Worm (Caenorhabditis elegans) whole organism, late embryonic: ENCODE measurements around the gene C49A9.6.

Experiments
- F13H6.1 ChIP-seq: sonication (generic microtip); optimal IDR thresholded peaks from 2 replicates; lab custom pipeline; 2016; ENCODE audit warnings: missing genetic modification characterization, missing compliant biosample characterization
- ceh-9 ChIP-seq: sonication (generic microtip); optimal IDR thresholded peaks from 2 replicates; lab custom pipeline; 2016; ENCODE audit warnings: mild to moderate bottlenecking, missing genetic modification characterization, inconsistent platforms, missing compliant biosample characterization
- hlh-13 ChIP-seq: fragments of 200-800 bp; sonication (Bioruptor generic); optimal IDR thresholded peaks from 2 replicates; lab custom pipeline; 2018; ENCODE audit warnings: mild to moderate bottlenecking, missing genetic modification characterization, missing compliant biosample characterization
- hlh-30 ChIP-seq: sonication (generic microtip); optimal IDR thresholded peaks from 2 replicates; lab custom pipeline; 2017; ENCODE audit warnings: antibody characterized with exemption, missing genetic modification characterization, missing compliant biosample characterization; ENCODE audit not compliant: insufficient read depth
- lim-6 ChIP-seq: sonication (generic microtip); optimal IDR thresholded peaks from 2 replicates; lab custom pipeline; 2016; ENCODE audit warnings: missing genetic modification characterization, missing compliant biosample characterization
- ttx-3 ChIP-seq: sonication (generic microtip); optimal IDR thresholded peaks from 2 replicates; lab custom pipeline; 2016; ENCODE audit warnings: missing genetic modification reagents, missing genetic modification characterization, missing compliant biosample characterization

- TF ChIP-seq lim-6 (tag; lab: Kevin White, UChicago) (no peak), ttx-3 (tag; lab: Kevin White, UChicago) (no peak), ceh-9 (no peak), hlh-13 (no peak), F13H6.1 (tag; lab: Kevin White, UChicago) (no peak), hlh-30 (tag; lab: Kevin White, UChicago) (no peak)
Measured at ce11 chrIV:6217503-6217902, 6.8 kb downstream of the C49A9.6 start.
